Worm (Caenorhabditis elegans) whole organism, late embryonic: ENCODE measurements around the gene irg-7.

Experiments used
- madf-2 ChIP-seq: sonication (generic microtip); optimal IDR thresholded peaks from 2 replicates; lab custom pipeline; 2017; ENCODE audit warnings: missing genetic modification characterization, missing compliant biosample characterization
- pha-2 ChIP-seq: sonication (generic microtip); optimal IDR thresholded peaks from 2 replicates; lab custom pipeline; 2017; ENCODE audit warnings: mild to moderate bottlenecking, missing genetic modification characterization, missing compliant biosample characterization

DNA sequence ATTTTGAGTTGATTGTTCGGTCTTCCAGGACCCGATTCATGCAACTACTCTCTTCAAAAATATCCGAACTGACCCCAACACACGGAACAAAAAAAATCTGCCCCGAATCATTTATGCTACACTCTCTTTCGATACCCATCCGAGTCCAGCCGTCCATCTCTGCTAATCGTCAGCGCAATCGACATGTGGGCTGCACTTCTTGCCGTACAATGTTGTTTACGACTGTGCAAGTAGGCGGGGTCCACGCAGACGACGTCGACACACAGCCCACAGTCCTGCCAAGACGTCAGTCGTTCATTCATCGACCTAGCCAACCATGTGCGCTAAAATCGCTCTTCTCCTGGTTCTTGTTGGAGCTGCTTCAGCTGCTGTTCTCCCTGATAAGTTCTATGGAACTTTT lies 15.4 kb upstream of the irg-7 start, which contains the start of gene lbp-1:
- TF ChIP-seq pha-2 (no peak), madf-2 (tag; lab: Kevin White, UChicago) (no peak)
